Fruit fly (Drosophila melanogaster): ENCODE data around the gene CG14260.

Gene CG14260

DNA sequence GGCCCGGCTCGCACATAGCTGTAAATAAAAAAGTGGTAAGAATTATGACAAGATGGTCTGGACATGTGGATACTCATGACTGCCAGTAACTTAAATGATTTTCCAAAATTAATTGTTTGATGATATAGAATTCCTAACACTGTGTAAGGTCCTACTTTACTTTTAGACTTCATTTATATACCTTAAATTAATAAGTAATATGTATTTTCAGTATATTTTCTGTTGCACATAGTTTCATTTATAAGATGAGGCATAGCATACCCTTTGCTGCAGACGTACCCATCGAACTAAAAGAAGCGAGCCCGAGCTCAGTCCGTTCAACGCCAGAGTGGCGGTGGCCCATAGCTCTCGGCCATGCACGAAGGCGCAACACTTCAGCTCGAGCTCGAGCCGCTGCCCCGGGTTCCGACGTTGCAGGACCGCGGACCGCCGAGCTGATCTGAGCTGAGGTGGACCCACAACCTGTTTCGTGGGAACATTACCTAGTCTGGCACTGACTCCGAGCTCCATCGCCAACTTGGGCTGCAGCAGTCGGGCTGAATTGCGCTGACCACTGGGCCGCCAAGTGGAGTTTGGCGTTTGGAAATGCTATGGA, 47.7 kb upstream of the CG14260 start (continued):
- TF ChIP-seq Oaz (GFP tag; IDR thresholded peaks at IDR 0.05) (no peak), amos (GFP tag; IDR thresholded peaks at IDR 0.05; ENCODE audit: partially characterized antibody) (no peak), CG10959 (GFP tag; IDR thresholded peaks at IDR 0.05) (no peak), rib (GFP tag; IDR thresholded peaks at IDR 0.05) (no peak), Med (GFP tag) (peak; percentile 16), Ptx1 (GFP tag; IDR thresholded peaks at IDR 0.05) (no peak), CG5953 (GFP tag; IDR thresholded peaks at IDR 0.05) (no peak), Dbx (GFP tag; IDR thresholded peaks at IDR 0.05) (no peak), ATbp (GFP tag; optimal IDR thresholded peaks at IDR 0.05) (no peak), phol (tag; optimal IDR thresholded peaks at IDR 0.05) (peak; percentile 26), Elba2 (GFP tag; optimal IDR thresholded peaks at IDR 0.05) (no peak), CG7357 (GFP tag; IDR thresholded peaks at IDR 0.05) (no peak), pan (optimal IDR thresholded peaks at IDR 0.05) (no peak), pan (GFP tag; optimal IDR thresholded peaks at IDR 0.05 in 1 of 2, IDR thresholded peaks at IDR 0.05 in 1 of 2) (peak in 1 of 2 experiments; percentile 41), tx (GFP tag; optimal IDR thresholded peaks at IDR 0.05) (no peak), tll (GFP tag; optimal IDR thresholded peaks at IDR 0.05) (no peak), CG4730 (GFP tag; IDR thresholded peaks at IDR 0.05) (no peak), slp2 (GFP tag; optimal IDR thresholded peaks at IDR 0.05) (no peak), CG4328 (GFP tag; optimal IDR thresholded peaks at IDR 0.05) (no peak), so (GFP tag; IDR thresholded peaks at IDR 0.05) (no peak), zfh1 (GFP tag; IDR thresholded peaks at IDR 0.05) (no peak), CG8924 (tag; optimal IDR thresholded peaks at IDR 0.05) (no peak), unc-4 (GFP tag; IDR thresholded peaks at IDR 0.05; ENCODE audit: partially characterized antibody) (no peak), insv (GFP tag; optimal IDR thresholded peaks at IDR 0.05) (no peak), CG9797 (GFP tag; optimal IDR thresholded peaks at IDR 0.05) (no peak), CG15696 (tag; optimal IDR thresholded peaks at IDR 0.05) (no peak), CG9437 (GFP tag; optimal IDR thresholded peaks at IDR 0.05) (no peak), CG12219 (GFP tag; optimal IDR thresholded peaks at IDR 0.05) (no peak), wor (GFP tag; IDR thresholded peaks at IDR 0.05) (no peak), crol (GFP tag; IDR thresholded peaks at IDR 0.05) (no peak), CG10267 (tag; optimal IDR thresholded peaks at IDR 0.05) (peak; percentile 12), CG9609 (GFP tag; optimal IDR thresholded peaks at IDR 0.05) (no peak), CG42726 (GFP tag; IDR thresholded peaks at IDR 0.05; ENCODE audit: partially characterized antibody) (no peak), HLH4C (GFP tag; IDR thresholded peaks at IDR 0.05; ENCODE audit: partially characterized antibody) (no peak), E2f1 (GFP tag; IDR thresholded peaks at IDR 0.05) (no peak), Mad (GFP tag; optimal IDR thresholded peaks at IDR 0.05) (no peak), Xbp1 (GFP tag; optimal IDR thresholded peaks at IDR 0.05) (no peak), sna (GFP tag; IDR thresholded peaks at IDR 0.05; ENCODE audit: partially characterized antibody) (no peak), CG18262 (tag; optimal IDR thresholded peaks at IDR 0.05) (peak; percentile 47), otp (GFP tag; IDR thresholded peaks at IDR 0.05) (no peak), kay (GFP tag; optimal IDR thresholded peaks at IDR 0.05) (no peak), Lim3 (GFP tag; IDR thresholded peaks at IDR 0.05) (no peak), Side (GFP tag; optimal IDR thresholded peaks at IDR 0.05) (no peak), CG7372 (GFP tag; IDR thresholded peaks at IDR 0.05) (no peak), BtbVII (GFP tag; optimal IDR thresholded peaks at IDR 0.05) (no peak), CG14050 (GFP tag; IDR thresholded peaks at IDR 0.05) (no peak), nom (GFP tag; optimal IDR thresholded peaks at IDR 0.05) (peak; percentile 45), CG7987 (GFP tag; optimal IDR thresholded peaks at IDR 0.05) (no peak), pho (GFP tag; optimal IDR thresholded peaks at IDR 0.05) (no peak), dmrt99B (tag; optimal IDR thresholded peaks at IDR 0.05) (no peak), CG1529 (GFP tag; optimal IDR thresholded peaks at IDR 0.05) (no peak)
